Worm (Caenorhabditis elegans) whole organism, dauer: Measurements from ENCODE around the gene T19D12.9.
"Not testable (repeated sequence)": the region's sequence is repeated elsewhere in the genome, so short reads cannot be mapped to it uniquely, and the experiment has no call there.

Source experiments
- unc-62 ChIP-seq: sonication (generic microtip); optimal IDR thresholded peaks from 2 replicates; lab custom pipeline; 2017; ENCODE audit warnings: missing biosample characterization, missing genetic modification reagents, missing genetic modification characterization

Gene T19D12.9

ce11 chrII:6658766-6659165 is 4.6 kb upstream of the T19D12.9 start, which contains the start of gene T19D12.10:
Gene T19D12.10 (minus strand): TSS chrII:6658866.
- TF ChIP-seq unc-62 (GFP tag; lab: Kevin White, UChicago) = no peak

- no peak for TF ChIP-seq unc-62 (GFP tag; lab: Kevin White, UChicago)
Observed at ce11 chrII:6651719-6652118, 2.5 kb downstream of the T19D12.9 start, which contains the start of gene sra-26. Gene sra-26 (minus strand): TSS chrII:6651819.

ce11 chrII:6649026-6649425 is 5.2 kb downstream of the T19D12.9 start, which contains the start of gene oig-8:
Gene oig-8 (minus strand): TSS chrII:6649126.
- TF ChIP-seq unc-62 (GFP tag; lab: Kevin White, UChicago) = no peak

- TF ChIP-seq unc-62 (GFP tag; lab: Kevin White, UChicago) = no peak
Observed at ce11 chrII:6646903-6647302, 7.3 kb downstream of the T19D12.9 start.

- TF ChIP-seq unc-62 (GFP tag; lab: Kevin White, UChicago) = no peak
Observed at ce11 chrII:6642651-6643167, 11.5 kb downstream of the T19D12.9 start, which contains the start of gene T19D12.6. Gene T19D12.6 (minus strand): TSS chrII:6643117.

- TF ChIP-seq unc-62 (GFP tag; lab: Kevin White, UChicago) = no peak
Observed at ce11 chrII:6642180-6642579, 12.0 kb downstream of the T19D12.9 start.

- TF ChIP-seq unc-62 (GFP tag; lab: Kevin White, UChicago) = no peak
Observed at ce11 chrII:6637854-6638253, 16.3 kb downstream of the T19D12.9 start.

- TF ChIP-seq unc-62 (GFP tag; lab: Kevin White, UChicago) = no peak
Observed at ce11 chrII:6636136-6636535, 18.0 kb downstream of the T19D12.9 start, which contains the start of gene T19D12.5. Gene T19D12.5 (minus strand): TSS chrII:6636236.

ce11 chrII:6631995-6632394 is 22.2 kb downstream of the T19D12.9 start:
- no peak for TF ChIP-seq unc-62 (GFP tag; lab: Kevin White, UChicago)

ce11 chrII:6630811-6631210 is 23.4 kb downstream of the T19D12.9 start, which contains the start of gene T19D12.4:
Gene T19D12.4 (plus strand): TSS chrII:6631105.
- no peak for TF ChIP-seq unc-62 (GFP tag; lab: Kevin White, UChicago)

ce11 chrII:6629775-6630174 is 24.4 kb downstream of the T19D12.9 start:
- no peak for TF ChIP-seq unc-62 (GFP tag; lab: Kevin White, UChicago)

- no peak for TF ChIP-seq unc-62 (GFP tag; lab: Kevin White, UChicago)
Observed at ce11 chrII:6628397-6628796, 25.8 kb downstream of the T19D12.9 start.

ce11 chrII:6627182-6627581 is 27.0 kb downstream of the T19D12.9 start, which contains the start of the genes F54H5.5 and F54H5.2:
Gene F54H5.5 (minus strand): TSS chrII:6627282.
Gene F54H5.2 (plus strand): TSS chrII:6627484.
- not testable (repeated sequence) for TF ChIP-seq unc-62 (GFP tag; lab: Kevin White, UChicago)

- TF ChIP-seq unc-62 (GFP tag; lab: Kevin White, UChicago) = no peak
Observed at ce11 chrII:6625302-6625701, 28.9 kb downstream of the T19D12.9 start, which contains the start of gene F54H5.14. Gene F54H5.14 (minus strand): TSS chrII:6625402.

- TF ChIP-seq unc-62 (GFP tag; lab: Kevin White, UChicago) = no peak
Observed at ce11 chrII:6621886-6622285, 32.3 kb downstream of the T19D12.9 start, which contains the start of gene F54H5.3. Gene F54H5.3 (plus strand): TSS chrII:6622186.

- TF ChIP-seq unc-62 (GFP tag; lab: Kevin White, UChicago) = no peak
Observed at ce11 chrII:6619007-6619406, 35.2 kb downstream of the T19D12.9 start.

ce11 chrII:6616770-6617169 is 37.4 kb downstream of the T19D12.9 start, which contains the start of gene klf-3:
Gene klf-3 (plus strand): TSS chrII:6616878.
- no peak for TF ChIP-seq unc-62 (GFP tag; lab: Kevin White, UChicago)
